Worm (Caenorhabditis elegans): ENCODE results near the gene T24H10.1.

T24H10.1 gene

DNA sequence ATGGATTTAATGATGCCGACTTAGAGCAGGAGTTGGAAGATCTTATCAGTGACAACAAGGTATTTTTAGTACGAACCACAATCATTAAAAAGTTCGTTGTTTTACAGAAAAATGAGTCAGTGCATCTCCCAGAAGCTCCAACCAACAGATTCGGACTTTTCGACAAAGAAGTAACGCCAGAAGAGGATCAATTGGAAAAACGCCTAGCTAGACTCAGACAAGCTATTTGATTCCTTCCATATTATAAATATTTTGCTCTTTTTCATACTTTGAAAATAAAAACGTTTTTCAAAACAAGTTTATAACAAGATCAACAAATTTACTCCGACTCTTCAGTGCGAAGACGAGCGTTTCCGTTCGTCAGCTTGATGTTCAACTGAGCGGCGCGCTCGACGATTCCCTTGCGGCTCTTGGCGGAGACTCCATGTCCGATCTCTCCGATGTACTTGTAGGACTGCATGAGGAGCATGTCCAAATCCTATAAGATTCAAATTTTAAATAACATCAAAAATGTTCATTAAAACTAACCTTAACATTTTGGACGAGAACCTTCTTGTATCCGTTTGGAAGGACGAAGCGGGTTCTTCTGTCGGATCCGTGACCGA lies 42.9 kb upstream of the T24H10.1 start (continued):
- TF ChIP-seq ets-4 (GFP tag; optimal IDR thresholded peaks at IDR 0.05) (no peak), rec-8 (tag; optimal IDR thresholded peaks at IDR 0.05) (peak; percentile 42 to 62), bed-1 (GFP tag; IDR thresholded peaks at IDR 0.05) (no peak), tlf-1 (GFP tag; optimal IDR thresholded peaks at IDR 0.05) (peak; percentile 80), lin-26 (GFP tag; IDR thresholded peaks at IDR 0.05) (peak; percentile 87), him-1 (tag; optimal IDR thresholded peaks at IDR 0.05) (peak; percentile 36), lag-1 (GFP tag; IDR thresholded peaks at IDR 0.05) (no peak), rcor-1 (GFP tag; IDR thresholded peaks at IDR 0.05) (peak; percentile 84), ama-1 (optimal IDR thresholded peaks at IDR 0.05) (no peak), ama-1 (GFP tag; optimal IDR thresholded peaks at IDR 0.05) (peak in 1 of 2 experiments; percentile 93), efl-1 (GFP tag; optimal IDR thresholded peaks at IDR 0.05) (no peak), ceh-100 (GFP tag; IDR thresholded peaks at IDR 0.05) (peak; percentile 60; the same call in 1 of the 2 replicates), ekl-4 (GFP tag; IDR thresholded peaks at IDR 0.05) (peak; percentile 87), F37B4.10 (GFP tag; IDR thresholded peaks at IDR 0.05) (no peak), repo-1 (tag; optimal IDR thresholded peaks at IDR 0.05) (peak; percentile 7), nhr-27 (tag; optimal IDR thresholded peaks at IDR 0.05) (no peak), nfyb-1 (GFP tag; IDR thresholded peaks at IDR 0.05) (peak; percentile 71), dpl-1 (GFP tag; optimal IDR thresholded peaks at IDR 0.05) (no peak), ceh-40 (GFP tag; IDR thresholded peaks at IDR 0.05) (0 out of 2 replicates have a peak, but pooled peaks have one; percentile 27), madf-10 (tag; optimal IDR thresholded peaks at IDR 0.05) (no peak), Y67H2A.10 (GFP tag; conservative IDR thresholded peaks at IDR 0.05) (no peak), dox-1 (GFP tag; IDR thresholded peaks at IDR 0.05) (peak; percentile 58), tbp1 (GFP tag; optimal IDR thresholded peaks at IDR 0.05) (peak; percentile 60), snpc-4 (GFP tag; optimal IDR thresholded peaks at IDR 0.05) (peak; percentile 41), snpc-4 (tag; optimal IDR thresholded peaks at IDR 0.05) (peak in 2 of 4 experiments; percentile 24 to 57), nhr-90 (tag; optimal IDR thresholded peaks at IDR 0.05) (peak; percentile 29), unc-62 (GFP tag; optimal IDR thresholded peaks at IDR 0.05) (no peak), cebp-2 (GFP tag; IDR thresholded peaks at IDR 0.05) (peak; percentile 82; the same call in 1 of the 2 replicates), T26A5.8 (tag; optimal IDR thresholded peaks at IDR 0.05) (peak; percentile 46), C17E4.6 (GFP tag; IDR thresholded peaks at IDR 0.05) (peak; percentile 72), zim-3 (tag; optimal IDR thresholded peaks at IDR 0.05) (peak; percentile 33), B0035.1 (tag; optimal IDR thresholded peaks at IDR 0.05) (peak; percentile 13), gei-17 (GFP tag; optimal IDR thresholded peaks at IDR 0.05) (no peak), ztf-18 (tag; optimal IDR thresholded peaks at IDR 0.05) (no peak), lin-35 (GFP tag; optimal IDR thresholded peaks at IDR 0.05) (peak in 1 of 3 experiments; percentile 43), attf-6 (GFP tag; IDR thresholded peaks at IDR 0.05) (peak; percentile 83), egl-18 (GFP tag; IDR thresholded peaks at IDR 0.05) (no peak), F52B5.7 (tag; optimal IDR thresholded peaks at IDR 0.05) (peak; percentile 65), mes-4 (tag; optimal IDR thresholded peaks at IDR 0.05) (peak; percentile 20), ztf-28 (GFP tag; IDR thresholded peaks at IDR 0.05) (no peak), lin-54 (GFP tag; optimal IDR thresholded peaks at IDR 0.05) (peak; percentile 87), lsl-1 (GFP tag; optimal IDR thresholded peaks at IDR 0.05) (peak; percentile 57), F57A8.1 (GFP tag; optimal IDR thresholded peaks at IDR 0.05) (no peak), snpc-1.3 (tag; optimal IDR thresholded peaks at IDR 0.05; ENCODE audit: insufficient read depth) (peak; percentile 74), F39B2.1 (GFP tag; IDR thresholded peaks at IDR 0.05) (peak; percentile 79; the same call in 1 of the 2 replicates), F33H1.4 (GFP tag; IDR thresholded peaks at IDR 0.05) (peak; percentile 49), xnd-1 (tag; optimal IDR thresholded peaks at IDR 0.05) (peak; percentile 37), snpc-3.4 (tag; optimal IDR thresholded peaks at IDR 0.05) (peak; percentile 80), F22D6.2 (tag; optimal IDR thresholded peaks at IDR 0.05) (no peak)

Measured in whole organism, young adult.